Fruit fly (Drosophila melanogaster) whole organism, embryonic: ENCODE data around the gene CG31807.

ENCODE experiments used
- CG10274 ChIP-seq: fragments of 200-800 bp; sonication (Bioruptor generic); optimal IDR thresholded peaks from 3 replicates; lab custom pipeline; 2017; ENCODE audit warnings: missing biosample characterization, mild to moderate bottlenecking, missing genetic modification characterization
- CG10565 ChIP-seq: fragments of 200-800 bp; sonication (Bioruptor generic); optimal IDR thresholded peaks from 3 replicates; lab custom pipeline; 2016; ENCODE audit warnings: missing biosample characterization, mild to moderate bottlenecking, missing genetic modification characterization
- CG11504 ChIP-seq: fragments of 200-800 bp; sonication (Bioruptor generic); optimal IDR thresholded peaks from 3 replicates; lab custom pipeline; 2019; ENCODE audit warnings: missing biosample characterization, mild to moderate bottlenecking, missing genetic modification characterization, moderate library complexity
- CG12391 ChIP-seq: fragments of 200-800 bp; sonication (Bioruptor generic); optimal IDR thresholded peaks from 3 replicates; lab custom pipeline; 2018; ENCODE audit warnings: missing biosample characterization, mild to moderate bottlenecking, missing genetic modification characterization, moderate library complexity
- CG12769 ChIP-seq: fragments of 200-800 bp; sonication (Bioruptor generic); optimal IDR thresholded peaks from 2 replicates; lab custom pipeline; 2019; ENCODE audit warnings: missing biosample characterization, mild to moderate bottlenecking, missing genetic modification characterization, moderate library complexity
- CG13296 ChIP-seq: fragments of 200-800 bp; sonication (Bioruptor generic); optimal IDR thresholded peaks from 3 replicates; lab custom pipeline; 2018; ENCODE audit warnings: missing biosample characterization, mild to moderate bottlenecking, missing genetic modification characterization
- CG1529 ChIP-seq: fragments of 200-800 bp; sonication (Bioruptor generic); optimal IDR thresholded peaks from 3 replicates; lab custom pipeline; 2018; ENCODE audit warnings: missing biosample characterization, missing genetic modification characterization
- CG17186 ChIP-seq: fragments of 200-800 bp; sonication (Bioruptor generic); optimal IDR thresholded peaks from 3 replicates; lab custom pipeline; 2017; ENCODE audit warnings: missing biosample characterization, missing genetic modification reagents, missing genetic modification characterization
- CG17328 ChIP-seq: fragments of 200-800 bp; sonication (Bioruptor generic); IDR thresholded peaks from 2 replicates; pipeline ENCODE4 v1.3.6; 2022; ENCODE audit warnings: missing biosample characterization, missing genetic modification characterization
- CG17612 ChIP-seq: fragments of 200-800 bp; sonication (Bioruptor generic); IDR thresholded peaks from 2 replicates; pipeline ENCODE4 v1.3.6; 2022; ENCODE audit warnings: missing biosample characterization, missing genetic modification characterization
- CG18619 ChIP-seq: fragments of 200-800 bp; sonication (Bioruptor generic); optimal IDR thresholded peaks from 3 replicates; lab custom pipeline; 2017; ENCODE audit warnings: missing biosample characterization, mild to moderate bottlenecking, missing genetic modification characterization
- CG2202 ChIP-seq: fragments of 200-800 bp; sonication (Bioruptor generic); optimal IDR thresholded peaks from 2 replicates; lab custom pipeline; 2018; ENCODE audit warnings: missing biosample characterization, mild to moderate bottlenecking, missing genetic modification characterization
- CG30403 ChIP-seq: fragments of 200-800 bp; sonication (Bioruptor generic); optimal IDR thresholded peaks from 3 replicates; lab custom pipeline; 2016; ENCODE audit warnings: missing biosample characterization, missing genetic modification characterization
- CG4707 ChIP-seq: fragments of 200-800 bp; sonication (Bioruptor generic); optimal IDR thresholded peaks from 2 replicates; lab custom pipeline; 2018; ENCODE audit warnings: missing biosample characterization, mild to moderate bottlenecking, missing genetic modification characterization, moderate library complexity
- CG4854 ChIP-seq: fragments of 200-800 bp; sonication (Bioruptor generic); optimal IDR thresholded peaks from 2 replicates; lab custom pipeline; 2016; ENCODE audit warnings: missing biosample characterization, missing genetic modification characterization, inconsistent platforms
- CG5180 ChIP-seq: fragments of 200-800 bp; sonication (Bioruptor generic); optimal IDR thresholded peaks from 3 replicates; lab custom pipeline; 2017; ENCODE audit warnings: missing biosample characterization, missing genetic modification characterization, mild to moderate bottlenecking, moderate library complexity, missing genetic modification reagents
- CG8290 ChIP-seq, 3 experiments: fragments of 200-800 bp; sonication (Bioruptor generic); optimal IDR thresholded peaks; 2 replicates each; lab custom pipeline; 2016 to 2019; ENCODE audit warnings: missing biosample characterization in 3 of 3, missing genetic modification characterization in 3 of 3, mild to moderate bottlenecking in 2 of 3, moderate library complexity in 1 of 3
- CG8388 ChIP-seq: fragments of 200-800 bp; sonication (Bioruptor generic); optimal IDR thresholded peaks from 2 replicates; lab custom pipeline; 2019; ENCODE audit warnings: missing biosample characterization, mild to moderate bottlenecking, missing genetic modification characterization, moderate library complexity
- CG8924 ChIP-seq: fragments of 200-800 bp; optimal IDR thresholded peaks from 3 replicates; lab custom pipeline; 2019; ENCODE audit warnings: missing biosample characterization, mild to moderate bottlenecking, missing genetic modification characterization, moderate library complexity
- Camta ChIP-seq: fragments of 200-800 bp; sonication (Bioruptor generic); optimal IDR thresholded peaks from 2 replicates; lab custom pipeline; 2016; ENCODE audit warnings: missing biosample characterization, missing genetic modification characterization
- Dfd ChIP-seq, 2 experiments: fragments of >200 bp; optimal IDR thresholded peaks; 2 replicates each; lab custom pipeline; 2017; ENCODE audit warnings: missing biosample characterization in 2 of 2, missing genetic modification characterization in 2 of 2
- HLH3B ChIP-seq: fragments of 200-800 bp; sonication (Bioruptor generic); IDR thresholded peaks from 2 replicates; pipeline ENCODE4 v1.3.6; 2022; ENCODE audit warnings: missing biosample characterization, missing genetic modification characterization
- HLH54F ChIP-seq: fragments of 200-800 bp; sonication (Bioruptor generic); optimal IDR thresholded peaks from 3 replicates; lab custom pipeline; 2016; ENCODE audit warnings: missing biosample characterization, missing genetic modification characterization
- Hr3 ChIP-seq: fragments of 200-800 bp; sonication (Bioruptor generic); optimal IDR thresholded peaks from 3 replicates; lab custom pipeline; 2016; ENCODE audit warnings: missing biosample characterization, missing genetic modification characterization
- Hr51 ChIP-seq, 2 experiments: fragments of 200-800 bp; sonication (Bioruptor generic); optimal IDR thresholded peaks; 2 replicates in 1 of 2; 3 replicates in 1 of 2; lab custom pipeline; 2016 to 2018; ENCODE audit warnings: missing biosample characterization in 2 of 2, missing genetic modification characterization in 2 of 2, mild to moderate bottlenecking in 1 of 2, moderate library complexity in 1 of 2
- Hr78 ChIP-seq, 2 experiments: fragments of 200-800 bp in 1 of 2; fragments of >200 bp in 1 of 2; sonication (Bioruptor generic) in 1 of 2; optimal IDR thresholded peaks; 2 replicates each; lab custom pipeline; 2017 to 2019; ENCODE audit warnings: missing biosample characterization in 2 of 2, missing genetic modification characterization in 2 of 2, mild to moderate bottlenecking in 1 of 2, moderate library complexity in 1 of 2
- Hsf ChIP-seq: fragments of 200-800 bp; sonication (Bioruptor generic); optimal IDR thresholded peaks from 3 replicates; lab custom pipeline; 2016; ENCODE audit warnings: missing biosample characterization, missing genetic modification characterization
- Side ChIP-seq: fragments of 200-800 bp; sonication (Bioruptor generic); optimal IDR thresholded peaks from 2 replicates; lab custom pipeline; 2016; ENCODE audit warnings: missing biosample characterization, missing genetic modification characterization
- Sox102F ChIP-seq: fragments of 200-800 bp; sonication (Bioruptor generic); optimal IDR thresholded peaks from 2 replicates; lab custom pipeline; 2018; ENCODE audit warnings: missing biosample characterization, mild to moderate bottlenecking, missing genetic modification characterization, moderate library complexity
- Ssrp ChIP-seq: fragments of 200-800 bp; sonication (Bioruptor generic); optimal IDR thresholded peaks from 2 replicates; lab custom pipeline; 2018; ENCODE audit warnings: missing biosample characterization, mild to moderate bottlenecking, missing genetic modification characterization, moderate library complexity
- Stat92E ChIP-seq, 3 experiments: fragments of >200 bp in 2 of 3; fragments of 200-800 bp in 1 of 3; sonication (Bioruptor generic) in 1 of 3; optimal IDR thresholded peaks; 2 replicates each; lab custom pipeline; 2017 to 2019; ENCODE audit warnings: missing biosample characterization in 3 of 3, missing genetic modification characterization in 3 of 3, mild to moderate bottlenecking in 1 of 3, moderate library complexity in 1 of 3
- Xbp1 ChIP-seq: fragments of 200-800 bp; sonication (Bioruptor generic); optimal IDR thresholded peaks from 3 replicates; lab custom pipeline; 2016; ENCODE audit warnings: missing biosample characterization, mild to moderate bottlenecking, missing genetic modification characterization
- dmrt99B ChIP-seq: fragments of 200-800 bp; sonication (Bioruptor generic); optimal IDR thresholded peaks from 2 replicates; lab custom pipeline; 2018; ENCODE audit warnings: missing biosample characterization, mild to moderate bottlenecking, missing genetic modification characterization, moderate library complexity
- dpn ChIP-seq, 2 experiments: fragments of 200-800 bp; sonication (Bioruptor generic); optimal IDR thresholded peaks; 3 replicates each; lab custom pipeline; 2016; ENCODE audit warnings: missing biosample characterization in 2 of 2, missing genetic modification characterization in 2 of 2
- fd3F ChIP-seq: fragments of 200-800 bp; sonication (Bioruptor generic); optimal IDR thresholded peaks from 2 replicates; lab custom pipeline; 2018; ENCODE audit warnings: missing biosample characterization, mild to moderate bottlenecking, missing genetic modification characterization, moderate library complexity
- gcm ChIP-seq: fragments of 200-800 bp; sonication (Bioruptor generic); optimal IDR thresholded peaks from 2 replicates; lab custom pipeline; 2019; ENCODE audit warnings: missing biosample characterization, mild to moderate bottlenecking, missing genetic modification characterization, moderate library complexity
- gem ChIP-seq: fragments of 200-800 bp; sonication (Bioruptor generic); optimal IDR thresholded peaks from 2 replicates; lab custom pipeline; 2019; ENCODE audit warnings: missing biosample characterization, mild to moderate bottlenecking, missing genetic modification characterization, moderate library complexity
- grau ChIP-seq: fragments of 200-800 bp; optimal IDR thresholded peaks from 3 replicates; lab custom pipeline; 2019; ENCODE audit warnings: missing biosample characterization, mild to moderate bottlenecking, missing genetic modification characterization, moderate library complexity
- grn ChIP-seq: fragments of 200-800 bp; sonication (Bioruptor generic); optimal IDR thresholded peaks from 3 replicates; lab custom pipeline; 2017; ENCODE audit warnings: missing biosample characterization, missing genetic modification characterization
- gsb-n ChIP-seq: fragments of 200-800 bp; sonication (Bioruptor generic); optimal IDR thresholded peaks from 3 replicates; lab custom pipeline; 2018; ENCODE audit warnings: missing biosample characterization, mild to moderate bottlenecking, missing genetic modification characterization
- ken ChIP-seq: fragments of 200-800 bp; sonication (Bioruptor generic); IDR thresholded peaks from 3 replicates; pipeline ENCODE4 v1.3.6; 2022; ENCODE audit warnings: missing biosample characterization, missing genetic modification characterization
- nmo ChIP-seq: fragments of 200-800 bp; sonication (Bioruptor generic); optimal IDR thresholded peaks from 2 replicates; lab custom pipeline; 2018; ENCODE audit warnings: missing biosample characterization, mild to moderate bottlenecking, missing genetic modification characterization, moderate library complexity
- pita ChIP-seq: fragments of 200-800 bp; sonication (Bioruptor generic); optimal IDR thresholded peaks from 2 replicates; lab custom pipeline; 2017; ENCODE audit warnings: missing biosample characterization, mild to moderate bottlenecking, missing genetic modification characterization
- row ChIP-seq: fragments of 200-800 bp; sonication (Bioruptor generic); IDR thresholded peaks from 3 replicates; pipeline ENCODE4 v1.3.6; 2022; ENCODE audit warnings: missing biosample characterization, missing genetic modification characterization
- slbo ChIP-seq: fragments of 200-800 bp; sonication (Bioruptor generic); IDR thresholded peaks from 2 replicates; pipeline ENCODE4 v1.3.6; 2022; ENCODE audit warnings: missing biosample characterization, missing genetic modification characterization
- tin ChIP-seq: fragments of 200-800 bp; sonication (Bioruptor generic); optimal IDR thresholded peaks from 3 replicates; lab custom pipeline; 2016; ENCODE audit warnings: missing biosample characterization, missing genetic modification characterization
- tio ChIP-seq: fragments of 200-800 bp; sonication (Bioruptor generic); optimal IDR thresholded peaks from 2 replicates; lab custom pipeline; 2017; ENCODE audit warnings: missing biosample characterization, missing genetic modification characterization, inconsistent platforms

The CG31807 gene

dm6 chr2L:16706882-16707775 lies 23.3 kb upstream of the CG31807 start:
- peak; percentile 8 for TF ChIP-seq Xbp1 (GFP tag; lab: Kevin White, UChicago)
- TF ChIP-seq dpn (GFP tag; optimal IDR thresholded peaks at IDR 0.05; lab: Kevin White, UChicago) = peak in 1 of 2 experiments; percentile 36
- TF ChIP-seq CG2202 (tag; lab: Kevin White, UChicago) = no peak
- TF ChIP-seq CG12391 = peak; percentile 21
- peak; percentile 22 for TF ChIP-seq CG8388 (GFP tag; lab: Kevin White, UChicago)
- peak; percentile 88 for TF ChIP-seq CG12769 (tag; lab: Kevin White, UChicago)
- TF ChIP-seq CG17186 (GFP tag; lab: Kevin White, UChicago) = no peak
- no peak for TF ChIP-seq HLH3B (GFP tag; lab: Robert Waterston, UW)
- peak; percentile 24 for TF ChIP-seq CG30403 (GFP tag; lab: Kevin White, UChicago)
- peak; percentile 17 for TF ChIP-seq Hr3 (GFP tag; lab: Kevin White, UChicago)
- TF ChIP-seq slbo (GFP tag; lab: Robert Waterston, UW) = peak; percentile 17; the same call in 1 of the 2 replicates
- no peak for TF ChIP-seq CG4854 (GFP tag; lab: Kevin White, UChicago)
- no peak for TF ChIP-seq CG5180
- TF ChIP-seq ken (GFP tag; lab: Robert Waterston, UW) = peak; percentile 49; the same call in 2 of the 3 replicates
- TF ChIP-seq CG18619 (GFP tag; lab: Kevin White, UChicago) = peak; percentile 2
- peak; percentile 2 for TF ChIP-seq gcm
- TF ChIP-seq tin (GFP tag; lab: Kevin White, UChicago) = peak; percentile 26
- TF ChIP-seq CG17612 (GFP tag; lab: Robert Waterston, UW) = no peak
- TF ChIP-seq Side = no peak
- peak; percentile 7 for TF ChIP-seq grau (tag; lab: Kevin White, UChicago)
- peak; percentile 52 for TF ChIP-seq CG11504 (tag; lab: Kevin White, UChicago)
- peak; percentile 54 for TF ChIP-seq grn (GFP tag; lab: Kevin White, UChicago)
- TF ChIP-seq nmo = peak; percentile 26
- peak; percentile 45; the same call in 2 of the 3 replicates for TF ChIP-seq row (GFP tag; lab: Robert Waterston, UW)
- peak; percentile 21 for TF ChIP-seq CG8924
- TF ChIP-seq fd3F (GFP tag; lab: Kevin White, UChicago) = no peak
- no peak for TF ChIP-seq Hr78 (GFP tag; optimal IDR thresholded peaks at IDR 0.05; lab: Kevin White, UChicago)
- TF ChIP-seq Sox102F (GFP tag; lab: Kevin White, UChicago) = peak; percentile 56
- TF ChIP-seq Ssrp (tag; lab: Kevin White, UChicago) = peak; percentile 3
- no peak for TF ChIP-seq Dfd (GFP tag; optimal IDR thresholded peaks at IDR 0.05; lab: Kevin White, UChicago)
- TF ChIP-seq CG4707 (GFP tag; lab: Kevin White, UChicago) = peak; percentile 80
- no peak for TF ChIP-seq CG13296
- peak; percentile 40 for TF ChIP-seq Hsf (GFP tag; lab: Kevin White, UChicago)
- no peak for TF ChIP-seq CG10565 (GFP tag; lab: Kevin White, UChicago)
- TF ChIP-seq pita (GFP tag; lab: Kevin White, UChicago) = no peak
- peak; percentile 51 for TF ChIP-seq CG17328 (GFP tag; lab: Robert Waterston, UW)
- peak; percentile 17 for TF ChIP-seq CG1529 (GFP tag; lab: Kevin White, UChicago)
- peak in 1 of 2 experiments; percentile 52 for TF ChIP-seq Hr51 (GFP tag; optimal IDR thresholded peaks at IDR 0.05; lab: Kevin White, UChicago)
- peak; percentile 1 for TF ChIP-seq tio (GFP tag; lab: Kevin White, UChicago)
- TF ChIP-seq CG8290 (GFP tag; optimal IDR thresholded peaks at IDR 0.05; lab: Kevin White, UChicago) = no peak
- TF ChIP-seq CG8290 (tag; optimal IDR thresholded peaks at IDR 0.05; lab: Kevin White, UChicago) = peak in 1 of 2 experiments; percentile 35
- TF ChIP-seq CG10274 (GFP tag; lab: Kevin White, UChicago) = no peak
- TF ChIP-seq gsb-n (tag; lab: Kevin White, UChicago) = no peak
- TF ChIP-seq HLH54F (GFP tag; lab: Kevin White, UChicago) = peak; percentile 21
- peak; percentile 0 for TF ChIP-seq dmrt99B (tag; lab: Kevin White, UChicago)
- peak in 1 of 3 experiments; percentile 1 for TF ChIP-seq Stat92E (GFP tag; optimal IDR thresholded peaks at IDR 0.05; lab: Kevin White, UChicago)
- peak; percentile 57 for TF ChIP-seq gem (tag; lab: Kevin White, UChicago)
- TF ChIP-seq Camta (GFP tag; lab: Kevin White, UChicago) = peak; percentile 7
